Worm (Caenorhabditis elegans) whole organism, L1 larva: ENCODE results near the gene srh-220.

Source experiments
- F16B12.6 ChIP-seq: fragments of 150-350 bp; optimal IDR thresholded peaks from 2 replicates; lab custom pipeline; 2014; ENCODE audit warnings: missing biosample characterization, missing genetic modification characterization
- aha-1 ChIP-seq: fragments of 150-350 bp; optimal IDR thresholded peaks from 2 replicates; lab custom pipeline; 2014; ENCODE audit warnings: missing biosample characterization, missing genetic modification characterization
- ama-1 ChIP-seq: fragments of 150-350 bp; optimal IDR thresholded peaks from 2 replicates; lab custom pipeline; 2014
- blmp-1 ChIP-seq: fragments of 150-350 bp; optimal IDR thresholded peaks from 2 replicates; lab custom pipeline; 2014; ENCODE audit warnings: missing biosample characterization, missing genetic modification characterization
- ceh-63 ChIP-seq: fragments of 200-800 bp; sonication (Bioruptor generic); optimal IDR thresholded peaks from 2 replicates; lab custom pipeline; 2018; ENCODE audit warnings: mild to moderate bottlenecking, missing genetic modification characterization, missing compliant biosample characterization
- ceh-8 ChIP-seq: fragments of 200-800 bp; sonication (Bioruptor generic); optimal IDR thresholded peaks from 2 replicates; lab custom pipeline; 2018; ENCODE audit warnings: mild to moderate bottlenecking, missing genetic modification characterization, moderate library complexity, missing compliant biosample characterization
- dpl-1 ChIP-seq, 3 experiments: fragments of 150-350 bp in 2 of 3; sonication (generic microtip) in 1 of 3; optimal IDR thresholded peaks; 2 replicates each; lab custom pipeline; 2014 to 2017; ENCODE audit warnings: missing biosample characterization in 3 of 3, missing genetic modification characterization in 3 of 3, missing genetic modification reagents in 3 of 3
- efl-1 ChIP-seq, 4 experiments: fragments of 150-350 bp; optimal IDR thresholded peaks in 3 of 4; peaks in 1 of 4; 1 replicate in 1 of 4; 2 replicates in 3 of 4; lab custom pipeline; 2014; ENCODE audit warnings: missing biosample characterization in 2 of 4, missing genetic modification characterization in 2 of 4, missing genetic modification reagents in 2 of 4
- elt-2 ChIP-seq: sonication (generic microtip); optimal IDR thresholded peaks from 2 replicates; lab custom pipeline; 2016; ENCODE audit warnings: missing genetic modification characterization, mild to moderate bottlenecking, inconsistent platforms, missing compliant biosample characterization, missing genetic modification reagents
- ets-5 ChIP-seq: fragments of 200-800 bp; sonication (Bioruptor generic); IDR thresholded peaks from 2 replicates; pipeline ENCODE4 v1.3.6; 2022; ENCODE audit warnings: missing genetic modification characterization, missing compliant biosample characterization
- fkh-10 ChIP-seq: sonication (generic microtip); optimal IDR thresholded peaks from 2 replicates; lab custom pipeline; 2017; ENCODE audit warnings: missing biosample characterization, missing genetic modification reagents, missing genetic modification characterization
- fkh-8 ChIP-seq: sonication (generic microtip); optimal IDR thresholded peaks from 2 replicates; lab custom pipeline; 2016; ENCODE audit warnings: mild to moderate bottlenecking, missing genetic modification characterization, missing compliant biosample characterization
- grh-1 ChIP-seq: fragments of 200-800 bp; sonication (Bioruptor generic); IDR thresholded peaks from 2 replicates; pipeline ENCODE4 v1.3.6; 2022; ENCODE audit warnings: missing genetic modification reagents, missing genetic modification characterization, missing compliant biosample characterization
- hpl-2 ChIP-seq: fragments of 150-350 bp; optimal IDR thresholded peaks from 2 replicates; lab custom pipeline; 2014; ENCODE audit warnings: missing biosample characterization, missing genetic modification reagents, missing genetic modification characterization
- irx-1 ChIP-seq: sonication (generic microtip); optimal IDR thresholded peaks from 2 replicates; lab custom pipeline; 2016; ENCODE audit warnings: missing genetic modification characterization, missing compliant biosample characterization
- isw-1 ChIP-seq: fragments of 200-800 bp; sonication (Bioruptor generic); IDR thresholded peaks from 2 replicates; pipeline ENCODE4 v1.3.6; 2022; ENCODE audit warnings: missing genetic modification characterization, missing compliant biosample characterization
- lin-13 ChIP-seq: fragments of 150-350 bp; optimal IDR thresholded peaks from 2 replicates; lab custom pipeline; 2014; ENCODE audit warnings: missing biosample characterization, missing genetic modification reagents, missing genetic modification characterization
- lin-14 ChIP-seq: fragments of 200-800 bp; sonication (Bioruptor generic); optimal IDR thresholded peaks from 2 replicates; lab custom pipeline; 2018; ENCODE audit warnings: mild to moderate bottlenecking, missing genetic modification characterization, moderate library complexity, missing compliant biosample characterization
- lin-15B ChIP-seq: fragments of 150-350 bp; sonication (generic microtip); optimal IDR thresholded peaks from 3 replicates; lab custom pipeline; 2014; ENCODE audit warnings: missing biosample characterization, missing genetic modification characterization
- lin-35 ChIP-seq, 2 experiments: fragments of 150-350 bp; optimal IDR thresholded peaks; 2 replicates each; lab custom pipeline; 2014; ENCODE audit warnings: missing biosample characterization in 2 of 2, missing genetic modification characterization in 2 of 2, missing genetic modification reagents in 2 of 2
- lsy-2 ChIP-seq, 2 experiments: fragments of 150-350 bp; optimal IDR thresholded peaks; 2 replicates each; lab custom pipeline; 2014; ENCODE audit warnings: missing biosample characterization in 2 of 2, missing genetic modification characterization in 2 of 2
- mab-9 ChIP-seq: fragments of 200-800 bp; sonication (Bioruptor generic); IDR thresholded peaks from 2 replicates; pipeline ENCODE4 v1.3.6; 2022; ENCODE audit warnings: missing genetic modification reagents, missing genetic modification characterization, missing compliant biosample characterization
- mdl-1 ChIP-seq, 2 experiments: fragments of 150-350 bp; optimal IDR thresholded peaks; 2 replicates each; lab custom pipeline; 2014 to 2017; ENCODE audit warnings: missing biosample characterization in 2 of 2, missing genetic modification characterization in 2 of 2, inconsistent platforms in 1 of 2
- mef-2 ChIP-seq: fragments of 150-350 bp; optimal IDR thresholded peaks from 2 replicates; lab custom pipeline; 2014; ENCODE audit warnings: missing biosample characterization, missing genetic modification characterization
- mep-1 ChIP-seq: fragments of 150-350 bp; optimal IDR thresholded peaks from 2 replicates; lab custom pipeline; 2014; ENCODE audit warnings: missing biosample characterization, missing genetic modification characterization
- nhr-19 ChIP-seq: fragments of 200-800 bp; sonication (Bioruptor generic); conservative IDR thresholded peaks from 2 replicates; pipeline ENCODE4 v1.3.6; 2022; ENCODE audit warnings: missing genetic modification characterization, missing compliant biosample characterization
- nhr-20 ChIP-seq: sonication (generic microtip); optimal IDR thresholded peaks from 2 replicates; lab custom pipeline; 2016; ENCODE audit warnings: mild to moderate bottlenecking, missing genetic modification characterization, missing compliant biosample characterization
- nhr-47 ChIP-seq: sonication (generic microtip); optimal IDR thresholded peaks from 2 replicates; lab custom pipeline; 2016; ENCODE audit warnings: mild to moderate bottlenecking, missing genetic modification characterization, moderate library complexity, missing compliant biosample characterization
- nhr-71 ChIP-seq: sonication (generic microtip); optimal IDR thresholded peaks from 2 replicates; lab custom pipeline; 2016; ENCODE audit warnings: mild to moderate bottlenecking, missing genetic modification characterization, moderate library complexity, missing compliant biosample characterization
- nhr-85 ChIP-seq: sonication (generic microtip); peaks from one replicate; lab custom pipeline; 2016; ENCODE audit warnings: missing genetic modification characterization, inconsistent platforms, missing compliant biosample characterization
- nhr-90 ChIP-seq: sonication (generic microtip); optimal IDR thresholded peaks from 2 replicates; lab custom pipeline; 2016; ENCODE audit warnings: mild to moderate bottlenecking, missing genetic modification characterization, missing compliant biosample characterization; ENCODE audit not compliant: poor library complexity
- pax-3 ChIP-seq: fragments of 200-800 bp; sonication (Bioruptor generic); optimal IDR thresholded peaks from 2 replicates; lab custom pipeline; 2018; ENCODE audit warnings: mild to moderate bottlenecking, missing genetic modification characterization, moderate library complexity, missing compliant biosample characterization
- pqm-1 ChIP-seq: sonication (generic microtip); optimal IDR thresholded peaks from 3 replicates; lab custom pipeline; 2017; ENCODE audit warnings: missing biosample characterization, missing genetic modification characterization
- rnt-1 ChIP-seq: sonication (generic microtip); optimal IDR thresholded peaks from 2 replicates; lab custom pipeline; 2016; ENCODE audit warnings: mild to moderate bottlenecking, missing genetic modification characterization, moderate library complexity, missing compliant biosample characterization
- skn-1 ChIP-seq: fragments of 150-350 bp; optimal IDR thresholded peaks from 2 replicates; lab custom pipeline; 2014; ENCODE audit warnings: missing biosample characterization, missing genetic modification characterization
- snpc-4 ChIP-seq: fragments of 150-350 bp; optimal IDR thresholded peaks from 2 replicates; lab custom pipeline; 2014; ENCODE audit warnings: missing biosample characterization, missing genetic modification characterization
- snu-23 ChIP-seq: sonication (generic microtip); optimal IDR thresholded peaks from 2 replicates; lab custom pipeline; 2016; ENCODE audit warnings: missing genetic modification characterization, missing compliant biosample characterization
- tbx-2 ChIP-seq: sonication (generic microtip); optimal IDR thresholded peaks from 2 replicates; lab custom pipeline; 2016; ENCODE audit warnings: missing genetic modification characterization, missing compliant biosample characterization
- tlp-1 ChIP-seq: fragments of 150-350 bp; optimal IDR thresholded peaks from 2 replicates; lab custom pipeline; 2014; ENCODE audit warnings: missing biosample characterization, missing genetic modification characterization
- unc-30 ChIP-seq: sonication (generic microtip); optimal IDR thresholded peaks from 2 replicates; lab custom pipeline; 2017; ENCODE audit warnings: missing biosample characterization, missing genetic modification characterization
- unc-86 ChIP-seq: sonication (generic microtip); optimal IDR thresholded peaks from 2 replicates; lab custom pipeline; 2016; ENCODE audit warnings: missing genetic modification characterization, missing compliant biosample characterization
- xbp-1 ChIP-seq: sonication (generic microtip); optimal IDR thresholded peaks from 2 replicates; lab custom pipeline; 2016; ENCODE audit warnings: missing genetic modification characterization, missing compliant biosample characterization
- zag-1 ChIP-seq: fragments of 150-350 bp; optimal IDR thresholded peaks from 2 replicates; lab custom pipeline; 2014; ENCODE audit warnings: missing biosample characterization, missing genetic modification characterization
- zip-4 ChIP-seq: fragments of 200-800 bp; sonication (Bioruptor generic); optimal IDR thresholded peaks from 2 replicates; lab custom pipeline; 2018; ENCODE audit warnings: mild to moderate bottlenecking, missing genetic modification characterization, moderate library complexity, missing compliant biosample characterization
- ztf-11 ChIP-seq, 2 experiments: sonication (generic microtip); optimal IDR thresholded peaks; 2 replicates each; lab custom pipeline; 2016 to 2017; ENCODE audit warnings: missing genetic modification characterization in 2 of 2, missing biosample characterization in 1 of 2, missing compliant biosample characterization in 1 of 2

srh-220 gene

ce11 chrIV:3977965-3978523, at the start of gene srh-220:
Gene srh-220 (minus strand): TSS chrIV:3978015.
- TF ChIP-seq mep-1 (tag; lab: Kevin White, UChicago), result no peak
- TF ChIP-seq tbx-2, result no peak
- no peak for TF ChIP-seq F16B12.6 (tag; lab: Kevin White, UChicago)
- TF ChIP-seq ztf-11 (tag; optimal IDR thresholded peaks at IDR 0.05; lab: Kevin White, UChicago), result no peak
- no peak for TF ChIP-seq mdl-1 (tag; optimal IDR thresholded peaks at IDR 0.05; lab: Kevin White, UChicago)
- TF ChIP-seq zag-1 (tag; lab: Kevin White, UChicago), result no peak
- TF ChIP-seq lin-35 (GFP tag; optimal IDR thresholded peaks at IDR 0.05; lab: Kevin White, UChicago), result no peak
- TF ChIP-seq mef-2 (tag; lab: Kevin White, UChicago), result no peak
- no peak for TF ChIP-seq lin-14 (GFP tag; lab: Kevin White, UChicago)
- TF ChIP-seq hpl-2, result no peak
- TF ChIP-seq fkh-10, result no peak
- TF ChIP-seq irx-1 (tag; lab: Kevin White, UChicago), result no peak

- TF ChIP-seq snu-23, result peak; percentile 12
- peak in 1 of 2 experiments; percentile 27 for TF ChIP-seq lin-35 (GFP tag; optimal IDR thresholded peaks at IDR 0.05; lab: Kevin White, UChicago)
- no peak for TF ChIP-seq efl-1 (optimal IDR thresholded peaks at IDR 0.05; lab: Kevin White, UChicago)
- peak in 1 of 2 experiments; percentile 11 for TF ChIP-seq efl-1 (GFP tag; optimal IDR thresholded peaks at IDR 0.05 in 1 of 2; lab: Kevin White, UChicago)
- no peak for TF ChIP-seq mep-1 (tag; lab: Kevin White, UChicago)
- no peak for TF ChIP-seq irx-1 (tag; lab: Kevin White, UChicago)
- TF ChIP-seq ceh-8 (GFP tag; lab: Kevin White, UChicago), result no peak
- TF ChIP-seq zip-4 (GFP tag; lab: Kevin White, UChicago), result no peak
- peak; percentile 79 for TF ChIP-seq nhr-85 (tag; lab: Kevin White, UChicago)
- no peak for TF ChIP-seq xbp-1 (tag; lab: Kevin White, UChicago)
- TF ChIP-seq blmp-1 (tag; lab: Kevin White, UChicago), result no peak
- TF ChIP-seq elt-2, result peak; percentile 78
- no peak for TF ChIP-seq unc-30 (tag; lab: Kevin White, UChicago)
- peak; percentile 53 for TF ChIP-seq nhr-71
- TF ChIP-seq pqm-1, result no peak
- peak; percentile 68 for TF ChIP-seq rnt-1 (tag; lab: Kevin White, UChicago)
- TF ChIP-seq mdl-1 (tag; optimal IDR thresholded peaks at IDR 0.05; lab: Kevin White, UChicago), result peak in 1 of 2 experiments; percentile 1
- TF ChIP-seq lin-14 (GFP tag; lab: Kevin White, UChicago), result peak; percentile 28
- TF ChIP-seq ceh-63 (GFP tag; lab: Kevin White, UChicago), result no peak
- peak; percentile 4 for TF ChIP-seq nhr-47 (tag; lab: Kevin White, UChicago)
- no peak for TF ChIP-seq ama-1 (lab: Kevin White, UChicago)
Observed at ce11 chrIV:4027106-4027888, 49.5 kb upstream of the srh-220 start.

- TF ChIP-seq tlp-1 (tag; lab: Kevin White, UChicago), result no peak
- 0 out of 2 replicates have a peak, but pooled peaks have one; percentile 35 for TF ChIP-seq grh-1 (GFP tag; lab: Robert Waterston, UW)
- peak; percentile 67 for TF ChIP-seq pax-3 (tag; lab: Kevin White, UChicago)
- TF ChIP-seq mdl-1 (tag; optimal IDR thresholded peaks at IDR 0.05; lab: Kevin White, UChicago), result peak; percentile 53 to 94
- TF ChIP-seq nhr-47 (tag; lab: Kevin White, UChicago), result peak; percentile 71
- TF ChIP-seq lin-13 (GFP tag; lab: Kevin White, UChicago), result peak; percentile 66
- peak; percentile 34 for TF ChIP-seq tbx-2
- peak; percentile 4 for TF ChIP-seq blmp-1 (tag; lab: Kevin White, UChicago)
- no peak for TF ChIP-seq mab-9 (GFP tag; lab: Robert Waterston, UW)
- TF ChIP-seq isw-1 (GFP tag; lab: Robert Waterston, UW), result no peak
- peak; percentile 43 for TF ChIP-seq snpc-4 (tag; lab: Kevin White, UChicago)
- peak; percentile 82 for TF ChIP-seq nhr-71
- TF ChIP-seq aha-1 (tag; lab: Kevin White, UChicago), result peak; percentile 99
- TF ChIP-seq ets-5 (GFP tag; lab: Robert Waterston, UW), result no peak
- peak; percentile 73 for TF ChIP-seq fkh-8
- TF ChIP-seq lin-15B, result no peak
- TF ChIP-seq nhr-19 (GFP tag; lab: Robert Waterston, UW), result peak; percentile 76
- TF ChIP-seq dpl-1 (GFP tag; optimal IDR thresholded peaks at IDR 0.05; lab: Kevin White, UChicago), result peak in 2 of 3 experiments; percentile 15 to 19
- peak; percentile 68 for TF ChIP-seq nhr-20 (tag; lab: Kevin White, UChicago)
- no peak for TF ChIP-seq unc-86 (tag; lab: Kevin White, UChicago)
- TF ChIP-seq zag-1 (tag; lab: Kevin White, UChicago), result no peak
- peak; percentile 43 for TF ChIP-seq nhr-90
- peak; percentile 65 for TF ChIP-seq rnt-1 (tag; lab: Kevin White, UChicago)
- TF ChIP-seq irx-1 (tag; lab: Kevin White, UChicago), result peak; percentile 20
- no peak for TF ChIP-seq ceh-63 (GFP tag; lab: Kevin White, UChicago)
- TF ChIP-seq lsy-2 (tag; optimal IDR thresholded peaks at IDR 0.05; lab: Kevin White, UChicago), result peak in 1 of 2 experiments; percentile 38
- peak; percentile 66 for TF ChIP-seq skn-1 (tag; lab: Kevin White, UChicago)
Observed at ce11 chrIV:4025923-4026322, 48.1 kb upstream of the srh-220 start.
